Worm (Caenorhabditis elegans) whole organism, mixed stage, embryonic: ENCODE data around the gene C14E2.7.

Experiments used
- blmp-1 ChIP-seq: fragments of 150-350 bp; optimal IDR thresholded peaks from 2 replicates; lab custom pipeline; 2014; ENCODE audit warnings: missing biosample characterization, missing genetic modification characterization
- ces-1 ChIP-seq: fragments of 150-350 bp; optimal IDR thresholded peaks from 2 replicates; lab custom pipeline; 2014; ENCODE audit warnings: missing biosample characterization, missing genetic modification reagents, missing genetic modification characterization
- drap-1 ChIP-seq: fragments of 200-800 bp; sonication (Bioruptor generic); optimal IDR thresholded peaks from 3 replicates; lab custom pipeline; 2018; ENCODE audit warnings: mild to moderate bottlenecking, missing genetic modification characterization, missing compliant biosample characterization
- ham-2 ChIP-seq: fragments of 200-800 bp; sonication (Bioruptor generic); optimal IDR thresholded peaks from 2 replicates; lab custom pipeline; 2018; ENCODE audit warnings: mild to moderate bottlenecking, missing genetic modification characterization, missing compliant biosample characterization

- no peak for TF ChIP-seq drap-1 (GFP tag; lab: Kevin White, UChicago)
- TF ChIP-seq ces-1: no peak
- no peak for TF ChIP-seq ham-2 (GFP tag; lab: Kevin White, UChicago)
- TF ChIP-seq blmp-1 (tag; lab: Kevin White, UChicago): no peak
Measured at ce11 chrX:1786607-1787006, 29.6 kb upstream of the C14E2.7 start, which contains the start of gene arg-1.
